Fruit fly (Drosophila melanogaster) Kc167 (cell line): ENCODE data around the gene CG15040.

ENCODE experiments used
- Myc ChIP-seq: fragments of >200 bp; optimal IDR thresholded peaks from 2 replicates; lab custom pipeline; 2017; ENCODE audit warnings: missing external identifiers
- Sin3A ChIP-seq: fragments of >200 bp; optimal IDR thresholded peaks from 2 replicates; lab custom pipeline; 2018; ENCODE audit warnings: missing external identifiers
- h ChIP-seq: fragments of >200 bp; optimal IDR thresholded peaks from 3 replicates; lab custom pipeline; 2018; ENCODE audit warnings: missing external identifiers
- insv ChIP-seq: fragments of >200 bp; optimal IDR thresholded peaks from 3 replicates; lab custom pipeline; 2018; ENCODE audit warnings: missing external identifiers
- psq ChIP-seq: fragments of >200 bp; optimal IDR thresholded peaks from 2 replicates; lab custom pipeline; 2017; ENCODE audit warnings: missing external identifiers
- ttk ChIP-seq: sonication (Bioruptor generic); optimal IDR thresholded peaks from 2 replicates; lab custom pipeline; 2017; ENCODE audit warnings: missing external identifiers

The CG15040 gene

DNA sequence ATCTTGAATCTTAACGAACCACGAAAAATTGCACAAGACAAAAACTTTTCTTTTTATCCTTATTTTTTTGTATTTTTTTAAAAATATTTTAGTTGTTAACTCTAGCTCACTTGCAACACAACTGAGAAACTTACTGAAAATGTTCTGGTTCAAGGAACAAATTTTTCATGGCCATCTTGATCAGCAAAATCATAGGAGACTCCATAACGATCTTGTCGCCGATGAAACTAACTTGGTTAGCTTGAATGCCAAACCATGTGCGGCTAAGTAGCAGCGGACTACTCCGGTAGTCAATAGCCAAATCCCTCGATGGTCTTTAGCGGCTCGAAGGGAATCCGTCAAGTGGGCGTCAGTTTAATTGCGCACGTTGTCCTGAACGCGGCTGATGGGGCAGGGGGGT lies at the start of gene CG15040:
CG15040 (minus strand) TSS at position 101 of the 400 bp plus-strand sequence.
- TF ChIP-seq ttk (lab: Kevin White, UChicago) (no peak), psq (lab: Kevin White, UChicago) (no peak), Sin3A (no peak), Myc (lab: Kevin White, UChicago) (no peak), h (lab: Kevin White, UChicago) (no peak), insv (lab: Kevin White, UChicago) (no peak)

dm6 chrX:18665715-18666267 lies 48.4 kb upstream of the CG15040 start:
- TF ChIP-seq Sin3A (no peak), insv (lab: Kevin White, UChicago) (no peak), Myc (lab: Kevin White, UChicago) (no peak), ttk (lab: Kevin White, UChicago) (no peak), h (lab: Kevin White, UChicago) (no peak)

DNA sequence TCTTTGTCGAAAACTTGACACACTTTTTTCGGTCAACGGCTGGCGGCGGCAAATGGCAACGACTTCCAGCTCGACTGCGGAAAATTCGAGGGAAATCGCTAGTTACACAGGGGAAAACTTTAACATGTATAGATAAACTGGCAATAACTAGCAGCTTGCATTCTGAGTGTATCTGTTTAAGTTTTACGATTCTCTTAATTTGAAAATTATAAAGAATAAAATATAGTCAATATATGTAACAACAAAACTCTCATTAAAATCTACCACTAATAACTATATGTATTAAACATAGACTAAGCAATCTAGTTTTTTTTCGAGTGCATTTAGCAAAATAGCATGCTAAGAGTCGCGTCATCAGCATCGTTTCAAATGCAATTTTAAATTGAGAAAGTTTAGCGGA lies 46.0 kb upstream of the CG15040 start:
- TF ChIP-seq insv (lab: Kevin White, UChicago): no peak
- no peak for TF ChIP-seq ttk (lab: Kevin White, UChicago)
- no peak for TF ChIP-seq psq (lab: Kevin White, UChicago)
- no peak for TF ChIP-seq Sin3A
- no peak for TF ChIP-seq h (lab: Kevin White, UChicago)
- no peak for TF ChIP-seq Myc (lab: Kevin White, UChicago)

dm6 chrX:18662053-18662452 lies 44.7 kb upstream of the CG15040 start, which contains the start of gene CG6696:
TSS of gene CG6696 (minus strand) at chrX:18662153.
- no peak for TF ChIP-seq insv (lab: Kevin White, UChicago)
- no peak for TF ChIP-seq Myc (lab: Kevin White, UChicago)
- TF ChIP-seq ttk (lab: Kevin White, UChicago): no peak
- no peak for TF ChIP-seq Sin3A
- no peak for TF ChIP-seq h (lab: Kevin White, UChicago)
- no peak for TF ChIP-seq psq (lab: Kevin White, UChicago)

DNA sequence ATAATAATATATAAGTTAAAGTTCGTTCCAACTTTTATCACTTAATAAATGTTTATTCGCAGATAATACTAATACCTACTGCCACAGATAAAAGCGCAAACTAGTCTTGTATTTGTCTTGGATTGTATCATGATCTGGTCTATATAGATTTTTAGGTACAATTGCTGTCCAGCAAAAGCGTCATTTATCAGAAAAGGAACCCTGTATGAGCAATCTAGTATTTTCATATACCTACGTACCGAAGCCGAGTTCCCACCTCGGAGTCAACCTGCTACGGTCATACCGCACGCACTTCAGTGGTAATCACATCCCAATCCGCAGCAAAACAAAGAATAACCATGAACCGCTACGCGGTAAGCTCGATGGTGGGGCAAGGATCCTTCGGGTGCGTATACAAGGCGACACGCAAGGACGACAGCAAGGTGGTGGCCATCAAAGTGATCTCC lies 40.1 kb upstream of the CG15040 start, which contains the start of gene fu:
fu (plus strand) TSS at position 254 of the 446 bp plus-strand sequence.
- TF ChIP-seq Sin3A: no peak
- no peak for TF ChIP-seq h (lab: Kevin White, UChicago)
- no peak for TF ChIP-seq ttk (lab: Kevin White, UChicago)
- TF ChIP-seq psq (lab: Kevin White, UChicago): no peak
- no peak for TF ChIP-seq insv (lab: Kevin White, UChicago)
- TF ChIP-seq Myc (lab: Kevin White, UChicago): no peak

dm6 chrX:18657012-18657411 lies 39.6 kb upstream of the CG15040 start, which contains the start of gene CG6659:
TSS of gene CG6659 (minus strand) at chrX:18657286.
- TF ChIP-seq Myc (lab: Kevin White, UChicago): no peak
- no peak for TF ChIP-seq ttk (lab: Kevin White, UChicago)
- no peak for TF ChIP-seq psq (lab: Kevin White, UChicago)
- no peak for TF ChIP-seq h (lab: Kevin White, UChicago)
- no peak for TF ChIP-seq insv (lab: Kevin White, UChicago)
- TF ChIP-seq Sin3A: no peak

dm6 chrX:18652879-18653278 lies 35.5 kb upstream of the CG15040 start, which contains the start of gene Ing3:
TSS of gene Ing3 (minus strand) at chrX:18653091.
- TF ChIP-seq psq (lab: Kevin White, UChicago) (no peak), h (lab: Kevin White, UChicago) (no peak), Sin3A (no peak), Myc (lab: Kevin White, UChicago) (no peak), ttk (lab: Kevin White, UChicago) (no peak), insv (lab: Kevin White, UChicago) (no peak)

- TF ChIP-seq Sin3A (no peak), h (lab: Kevin White, UChicago) (no peak), psq (lab: Kevin White, UChicago) (no peak), ttk (lab: Kevin White, UChicago) (no peak), Myc (lab: Kevin White, UChicago) (no peak), insv (lab: Kevin White, UChicago) (no peak)
Observed at dm6 chrX:18650252-18650651, 32.9 kb upstream of the CG15040 start, which contains the start of gene Hou. TSS of gene Hou (minus strand) at chrX:18650444.

dm6 chrX:18647961-18648360 lies 30.6 kb upstream of the CG15040 start, which contains the start of gene Nup35:
TSS of gene Nup35 (plus strand) at chrX:18648182.
- TF ChIP-seq psq (lab: Kevin White, UChicago) (no peak), insv (lab: Kevin White, UChicago) (no peak), ttk (lab: Kevin White, UChicago) (no peak), Sin3A (no peak), h (lab: Kevin White, UChicago) (no peak), Myc (lab: Kevin White, UChicago) (no peak)

dm6 chrX:18646855-18647699 lies 29.7 kb upstream of the CG15040 start, which contains the start of gene Rip11:
TSS of gene Rip11 (minus strand) at chrX:18647648.
- TF ChIP-seq Sin3A: no peak

DNA sequence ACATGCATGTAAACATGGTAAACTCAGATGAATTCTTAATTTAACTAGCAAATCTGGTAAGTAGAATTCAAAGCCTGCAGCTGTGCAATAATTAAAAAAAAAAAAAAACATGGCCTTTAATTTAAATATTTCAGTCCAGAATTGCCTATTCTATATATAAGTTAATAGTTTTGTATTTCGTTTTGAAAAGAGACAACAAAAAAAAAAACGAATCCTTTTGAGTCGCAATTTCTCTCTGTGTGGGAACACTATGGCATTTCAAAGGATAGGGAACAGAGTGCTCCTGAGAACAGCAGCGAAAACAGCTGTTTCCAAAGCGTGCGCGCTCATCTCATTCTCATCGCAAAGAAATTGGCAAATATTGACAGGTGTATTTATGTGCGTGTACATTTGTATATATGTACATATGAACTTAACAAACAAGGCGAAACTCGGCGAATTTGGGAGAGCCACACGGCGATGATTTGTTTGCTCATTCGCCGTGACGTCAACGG lies 28.4 kb upstream of the CG15040 start:
- TF ChIP-seq insv (lab: Kevin White, UChicago): no peak
- no peak for TF ChIP-seq Myc (lab: Kevin White, UChicago)
- TF ChIP-seq psq (lab: Kevin White, UChicago): no peak
- no peak for TF ChIP-seq h (lab: Kevin White, UChicago)
- no peak for TF ChIP-seq ttk (lab: Kevin White, UChicago)
- TF ChIP-seq Sin3A: no peak
